Fruit fly (Drosophila melanogaster) whole organism, prepupa: ENCODE data around the gene CecA1.

Source experiments
- CG11294 ChIP-seq: fragments of 200-800 bp; sonication (Bioruptor generic); IDR thresholded peaks from 2 replicates; pipeline ENCODE4 v1.3.6; 2022; ENCODE audit warnings: missing biosample characterization, missing genetic modification characterization
- CG7368 ChIP-seq: fragments of 200-800 bp; sonication (Bioruptor generic); optimal IDR thresholded peaks from 3 replicates; lab custom pipeline; 2016; ENCODE audit warnings: missing biosample characterization, missing genetic modification characterization
- Ets21C ChIP-seq: fragments of 200-800 bp; sonication (Bioruptor generic); optimal IDR thresholded peaks from 3 replicates; lab custom pipeline; 2016; ENCODE audit warnings: missing biosample characterization, missing genetic modification characterization

- no peak for TF ChIP-seq Ets21C (GFP tag; lab: Kevin White, UChicago)
- TF ChIP-seq CG11294: no peak
- TF ChIP-seq CG7368: no peak
Observed at dm6 chr3R:30183872-30184271, 26.8 kb upstream of the CecA1 start.
